Worm (Caenorhabditis elegans) whole organism, late embryonic: ENCODE measurements around the gene sinh-1.

Source experiments
- K09A11.1 ChIP-seq: sonication (generic microtip); optimal IDR thresholded peaks from 2 replicates; lab custom pipeline; 2017; ENCODE audit warnings: antibody characterized with exemption, mild to moderate bottlenecking, missing genetic modification characterization, missing compliant biosample characterization; ENCODE audit not compliant: insufficient read depth
- T23F11.4 ChIP-seq: fragments of 200-800 bp; sonication (Bioruptor generic); optimal IDR thresholded peaks from 2 replicates; lab custom pipeline; 2018; ENCODE audit warnings: mild to moderate bottlenecking, missing genetic modification characterization, missing compliant biosample characterization
- Y22D7AL.16 ChIP-seq: sonication (generic microtip); optimal IDR thresholded peaks from 2 replicates; lab custom pipeline; 2016; ENCODE audit warnings: missing genetic modification characterization, missing compliant biosample characterization
- ceh-22 ChIP-seq: sonication (generic microtip); optimal IDR thresholded peaks from 2 replicates; lab custom pipeline; 2017; ENCODE audit warnings: missing biosample characterization, missing genetic modification characterization
- ceh-31 ChIP-seq: sonication (generic microtip); optimal IDR thresholded peaks from 2 replicates; lab custom pipeline; 2016; ENCODE audit warnings: missing genetic modification characterization, missing compliant biosample characterization
- ceh-48 ChIP-seq: sonication (generic microtip); optimal IDR thresholded peaks from 2 replicates; lab custom pipeline; 2016; ENCODE audit warnings: missing genetic modification characterization, inconsistent platforms, missing compliant biosample characterization
- elt-4 ChIP-seq: sonication (generic microtip); optimal IDR thresholded peaks from 2 replicates; lab custom pipeline; 2016; ENCODE audit warnings: missing genetic modification characterization, missing compliant biosample characterization
- fkh-6 ChIP-seq: sonication (generic microtip); optimal IDR thresholded peaks from 2 replicates; lab custom pipeline; 2016; ENCODE audit warnings: missing genetic modification characterization, missing compliant biosample characterization
- hlh-15 ChIP-seq: sonication (generic microtip); optimal IDR thresholded peaks from 2 replicates; lab custom pipeline; 2016; ENCODE audit warnings: missing genetic modification characterization, missing compliant biosample characterization
- hlh-30 ChIP-seq: sonication (generic microtip); optimal IDR thresholded peaks from 2 replicates; lab custom pipeline; 2017; ENCODE audit warnings: antibody characterized with exemption, missing genetic modification characterization, missing compliant biosample characterization; ENCODE audit not compliant: insufficient read depth
- lin-11 ChIP-seq: fragments of 200-800 bp; sonication (Bioruptor generic); optimal IDR thresholded peaks from 2 replicates; lab custom pipeline; 2018; ENCODE audit warnings: mild to moderate bottlenecking, missing genetic modification characterization, missing compliant biosample characterization
- madf-2 ChIP-seq: sonication (generic microtip); optimal IDR thresholded peaks from 2 replicates; lab custom pipeline; 2017; ENCODE audit warnings: missing genetic modification characterization, missing compliant biosample characterization
- nhr-232 ChIP-seq: sonication (generic microtip); optimal IDR thresholded peaks from 2 replicates; lab custom pipeline; 2016; ENCODE audit warnings: missing genetic modification characterization, missing compliant biosample characterization
- pax-1 ChIP-seq: fragments of 150-350 bp; optimal IDR thresholded peaks from 2 replicates; lab custom pipeline; 2014; ENCODE audit warnings: missing biosample characterization, missing genetic modification characterization
- unc-42 ChIP-seq: sonication (generic microtip); optimal IDR thresholded peaks from 2 replicates; lab custom pipeline; 2016; ENCODE audit warnings: missing genotype, missing genetic modification characterization, missing compliant biosample characterization
- ztf-16 ChIP-seq: sonication (generic microtip); optimal IDR thresholded peaks from 2 replicates; lab custom pipeline; 2017; ENCODE audit warnings: missing genetic modification characterization, missing compliant biosample characterization

sinh-1 gene

ce11 chrII:12284045-12284444 lies 55.9 kb downstream of the sinh-1 start:
- no peak for TF ChIP-seq ztf-16 (tag; lab: Kevin White, UChicago)
- TF ChIP-seq lin-11 = no peak
- no peak for TF ChIP-seq hlh-30
- no peak for TF ChIP-seq madf-2 (tag; lab: Kevin White, UChicago)
- no peak for TF ChIP-seq Y22D7AL.16 (tag; lab: Kevin White, UChicago)
- no peak for TF ChIP-seq ceh-22 (tag; lab: Kevin White, UChicago)
- TF ChIP-seq nhr-232 = no peak
- TF ChIP-seq K09A11.1 = no peak
- no peak for TF ChIP-seq fkh-6 (tag; lab: Kevin White, UChicago)
- TF ChIP-seq pax-1 (tag; lab: Kevin White, UChicago) = no peak
- no peak for TF ChIP-seq ceh-48
- no peak for TF ChIP-seq T23F11.4 (GFP tag; lab: Kevin White, UChicago)
- TF ChIP-seq hlh-15 (tag; lab: Kevin White, UChicago) = no peak
- no peak for TF ChIP-seq unc-42
- no peak for TF ChIP-seq ceh-31 (tag; lab: Kevin White, UChicago)
- no peak for TF ChIP-seq elt-4 (tag; lab: Kevin White, UChicago)
- TF ChIP-seq, all 69 proteins: peak for 0
